Worm (Caenorhabditis elegans): ENCODE results near the gene str-138.

Gene str-138

DNA sequence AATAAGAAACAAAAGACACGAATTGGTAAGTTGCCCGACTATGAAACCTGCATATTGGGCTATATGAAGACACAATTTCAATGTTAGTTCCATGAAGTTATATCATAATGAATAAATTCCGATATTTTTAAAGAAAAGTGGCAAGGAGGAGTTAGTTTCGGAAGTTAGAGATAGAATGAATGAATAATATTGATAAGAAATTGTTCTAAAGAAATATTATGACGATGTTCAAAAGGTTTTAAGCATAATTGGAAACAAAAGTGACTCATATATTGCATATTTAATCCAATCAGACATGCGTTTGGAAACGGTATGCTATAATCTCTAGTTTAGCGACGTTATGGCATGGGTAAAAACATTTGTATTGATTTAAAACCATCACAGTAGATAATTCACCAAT is 11.2 kb downstream of the str-138 start, which contains the start of gene str-143:
TSS of gene str-143 (minus strand) at position 101 of the 400 bp plus-strand sequence.
- TF ChIP-seq unc-62 (GFP tag; optimal IDR thresholded peaks at IDR 0.05) = no peak

DNA sequence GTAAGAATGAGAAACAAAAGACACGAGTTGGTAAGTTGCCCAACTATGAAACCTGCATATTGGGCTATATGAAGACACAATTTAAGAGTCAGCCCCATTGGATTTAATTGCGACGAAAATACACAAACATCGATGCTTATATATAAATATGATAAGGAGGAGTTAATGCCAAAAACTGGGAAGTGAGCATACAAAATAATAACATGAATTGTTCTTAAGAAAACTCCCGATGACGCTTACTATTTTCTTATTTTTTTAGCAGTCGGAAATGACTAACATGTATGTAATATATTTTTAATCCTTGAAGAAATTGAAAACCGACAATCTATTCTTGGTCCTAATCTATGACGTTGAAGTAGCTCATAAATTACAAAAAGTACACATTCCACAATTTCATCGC is 13.6 kb downstream of the str-138 start, which contains the start of gene str-144:
TSS of gene str-144 (minus strand) at position 101 of the 400 bp plus-strand sequence.
- TF ChIP-seq unc-62 (GFP tag; optimal IDR thresholded peaks at IDR 0.05) = no peak

DNA sequence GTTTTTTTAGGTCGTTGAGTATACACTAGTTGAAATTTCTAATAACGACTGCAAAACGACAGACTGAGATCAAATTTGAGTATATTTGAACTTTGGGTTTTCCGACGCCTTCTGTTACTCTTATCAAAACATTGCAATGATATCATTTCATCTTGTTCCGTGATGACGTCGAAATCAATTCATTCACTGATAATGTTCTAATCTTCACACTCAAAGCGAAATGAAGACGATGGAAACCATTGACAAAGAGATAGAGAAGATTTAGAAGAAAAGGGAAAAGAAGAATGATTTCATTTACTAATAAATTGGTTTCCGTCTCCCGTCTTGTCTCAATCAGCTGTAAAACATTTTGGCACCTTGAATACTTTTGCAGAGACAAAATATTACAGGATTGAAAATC is 14.7 kb downstream of the str-138 start:
- TF ChIP-seq unc-62 (GFP tag; optimal IDR thresholded peaks at IDR 0.05) = no peak

DNA sequence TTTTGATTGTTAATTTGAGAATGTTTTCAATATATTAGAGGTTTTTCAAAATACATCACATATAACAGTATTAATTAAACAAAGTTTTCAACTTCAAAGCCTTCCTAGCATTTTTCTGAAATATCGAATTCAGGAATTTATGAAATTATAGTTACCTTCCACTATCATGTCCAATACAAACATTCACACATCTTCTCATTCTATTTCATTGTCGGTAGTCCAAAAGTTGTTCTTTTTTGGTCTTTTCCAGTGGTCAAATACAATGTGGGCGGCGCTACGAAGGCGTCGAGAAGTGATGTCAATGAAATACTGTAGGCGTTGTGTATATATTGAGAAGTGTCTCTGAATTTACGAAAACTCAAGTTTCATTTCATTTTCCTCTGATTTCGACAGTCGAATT is 17.3 kb downstream of the str-138 start, which contains the start of gene catp-3:
TSS of gene catp-3 (plus strand) at position 301 of the 400 bp plus-strand sequence.
- TF ChIP-seq unc-62 (GFP tag; optimal IDR thresholded peaks at IDR 0.05) = no peak

DNA sequence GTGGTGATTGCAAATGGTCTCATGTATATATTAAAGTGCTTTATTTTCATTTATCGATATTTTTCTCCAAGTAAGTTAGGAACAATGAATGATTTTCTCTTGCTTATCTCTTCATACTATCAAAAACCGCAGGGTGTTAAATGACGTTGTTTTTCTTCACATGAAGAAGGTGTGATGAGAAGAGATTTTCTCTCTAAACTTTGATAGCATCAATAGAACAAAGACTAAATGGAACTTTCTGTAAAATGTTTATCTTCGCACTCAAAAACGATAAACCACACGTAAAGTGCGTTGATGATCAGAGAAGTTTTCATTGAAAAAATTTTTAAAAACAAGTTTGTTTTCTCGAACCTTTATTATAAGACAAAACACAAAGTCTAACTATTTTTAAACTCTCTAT is 21.4 kb downstream of the str-138 start:
- no peak for TF ChIP-seq unc-62 (GFP tag; optimal IDR thresholded peaks at IDR 0.05)

DNA sequence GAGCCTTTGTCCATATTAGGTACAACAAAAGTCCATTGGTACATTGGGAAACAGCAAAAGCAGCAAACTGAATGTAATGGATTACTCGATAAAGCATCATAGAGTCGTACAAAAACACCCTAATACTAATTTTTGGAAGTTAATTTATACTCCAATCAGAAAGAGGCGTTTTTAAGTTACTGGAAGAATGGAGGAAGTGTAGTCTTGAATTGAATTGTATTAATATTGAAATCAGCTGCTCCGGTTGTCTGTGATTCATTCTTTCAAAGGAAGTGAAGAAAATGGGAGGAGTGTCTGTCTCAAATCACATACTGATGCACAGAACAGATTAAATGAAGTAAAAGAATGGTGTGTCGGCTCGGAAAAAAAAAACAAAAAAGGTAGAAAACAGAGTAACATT is 23.1 kb downstream of the str-138 start, which contains the start of gene str-131:
TSS of gene str-131 (minus strand) at position 101 of the 400 bp plus-strand sequence.
- TF ChIP-seq unc-62 (GFP tag; optimal IDR thresholded peaks at IDR 0.05) = no peak

DNA sequence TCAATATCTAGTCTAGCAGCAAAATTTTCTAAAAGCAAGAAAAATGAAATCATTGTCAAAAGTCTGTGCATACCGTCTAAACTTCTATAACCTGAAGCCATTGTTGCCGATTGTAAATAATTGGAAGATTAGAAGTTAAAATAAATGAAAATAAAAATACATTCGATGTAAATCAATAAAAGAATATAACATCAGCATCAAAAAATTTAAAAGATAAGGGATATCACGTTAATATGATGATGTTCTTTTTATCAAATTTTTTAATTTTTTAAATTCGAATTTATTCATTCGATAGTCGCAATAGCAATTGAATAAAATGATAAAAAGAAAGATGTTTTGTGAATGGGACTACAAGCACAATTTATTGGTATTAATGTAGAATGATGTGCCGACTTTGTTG is 26.7 kb downstream of the str-138 start, which contains the start of gene C09H5.7:
TSS of gene C09H5.7 (minus strand) at position 101 of the 400 bp plus-strand sequence.
- TF ChIP-seq unc-62 (GFP tag; optimal IDR thresholded peaks at IDR 0.05) = no peak

DNA sequence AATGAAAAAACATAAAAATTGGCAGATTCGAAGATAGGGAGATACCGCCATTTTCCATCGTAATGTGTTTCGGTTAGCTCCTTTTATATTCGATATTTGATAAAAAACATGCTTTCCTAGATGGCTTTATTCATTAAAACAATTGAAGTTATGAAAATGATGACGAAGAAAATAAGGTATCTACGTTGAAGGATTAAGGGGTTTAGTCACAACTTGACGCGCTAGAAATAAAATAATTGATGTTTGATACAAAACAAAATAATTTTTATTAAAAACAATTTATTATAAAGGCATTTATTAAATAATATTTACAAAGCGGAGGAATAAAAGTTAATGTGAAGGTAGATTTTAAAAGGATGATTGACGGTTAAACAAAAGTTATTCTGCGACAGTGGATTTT is 32.1 kb downstream of the str-138 start, which contains the start of gene str-130:
TSS of gene str-130 (minus strand) at position 101 of the 400 bp plus-strand sequence.
- no peak for TF ChIP-seq unc-62 (GFP tag; optimal IDR thresholded peaks at IDR 0.05)

DNA sequence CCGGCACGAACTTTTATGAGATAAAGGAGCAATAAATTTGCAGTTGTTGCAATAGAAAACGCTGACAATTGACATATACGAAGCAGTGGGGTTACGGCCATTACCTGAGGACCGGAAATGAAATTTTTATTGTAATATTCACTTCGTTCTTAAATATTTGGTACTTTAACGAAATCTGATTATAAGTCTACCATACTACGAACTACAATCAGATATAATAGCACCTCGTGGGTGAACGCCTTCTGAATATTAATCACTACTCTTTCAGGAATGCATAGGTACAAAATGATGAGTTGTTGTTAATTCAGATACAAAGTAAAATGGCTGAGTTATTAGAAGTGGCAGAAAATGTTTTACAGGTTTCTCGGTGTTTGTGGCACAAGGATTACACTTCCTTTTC is 33.9 kb downstream of the str-138 start, which contains the start of gene str-129:
TSS of gene str-129 (minus strand) at position 101 of the 400 bp plus-strand sequence.
- no peak for TF ChIP-seq unc-62 (GFP tag; optimal IDR thresholded peaks at IDR 0.05)

DNA sequence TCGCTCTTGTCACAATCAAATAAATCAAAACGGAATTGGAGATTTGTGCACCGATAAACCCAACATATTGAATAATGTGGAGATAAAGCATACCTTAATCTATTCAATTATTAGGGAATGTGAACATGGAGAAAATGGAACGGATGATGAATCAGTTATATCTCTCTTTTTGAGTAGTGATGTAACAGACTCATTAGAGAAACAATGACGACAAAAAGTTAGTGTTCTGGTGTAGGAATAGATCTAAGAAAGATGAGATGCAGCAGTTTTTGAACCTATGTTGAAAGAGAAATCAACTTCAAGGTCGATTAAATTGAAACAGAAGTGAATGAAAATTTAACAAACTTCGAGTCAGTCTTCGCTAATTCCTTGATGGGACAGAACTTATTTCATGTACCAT is 36.9 kb downstream of the str-138 start, which contains the start of gene str-146:
TSS of gene str-146 (minus strand) at position 101 of the 400 bp plus-strand sequence.
- TF ChIP-seq unc-62 (GFP tag; optimal IDR thresholded peaks at IDR 0.05) = no peak

DNA sequence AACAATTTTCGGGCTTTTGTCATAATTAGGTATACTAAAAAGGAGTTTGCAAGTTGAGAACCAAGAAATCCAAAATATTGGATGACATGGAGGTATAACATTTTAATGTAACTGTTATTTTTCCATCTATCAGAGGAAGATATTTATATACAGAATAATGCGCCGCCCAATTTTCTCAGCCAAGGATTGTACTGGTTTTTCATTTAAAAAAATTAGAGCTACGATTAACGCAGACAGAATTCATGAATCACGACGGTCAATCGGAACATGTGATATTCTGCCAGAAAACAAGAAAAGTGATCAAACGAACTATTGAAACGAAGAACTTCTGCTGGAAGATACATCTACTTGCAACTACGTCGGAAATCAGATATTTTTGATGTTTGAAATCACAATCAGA is 39.8 kb downstream of the str-138 start, which contains the start of gene str-145:
TSS of gene str-145 (minus strand) at position 101 of the 400 bp plus-strand sequence.
- no peak for TF ChIP-seq unc-62 (GFP tag; optimal IDR thresholded peaks at IDR 0.05)

DNA sequence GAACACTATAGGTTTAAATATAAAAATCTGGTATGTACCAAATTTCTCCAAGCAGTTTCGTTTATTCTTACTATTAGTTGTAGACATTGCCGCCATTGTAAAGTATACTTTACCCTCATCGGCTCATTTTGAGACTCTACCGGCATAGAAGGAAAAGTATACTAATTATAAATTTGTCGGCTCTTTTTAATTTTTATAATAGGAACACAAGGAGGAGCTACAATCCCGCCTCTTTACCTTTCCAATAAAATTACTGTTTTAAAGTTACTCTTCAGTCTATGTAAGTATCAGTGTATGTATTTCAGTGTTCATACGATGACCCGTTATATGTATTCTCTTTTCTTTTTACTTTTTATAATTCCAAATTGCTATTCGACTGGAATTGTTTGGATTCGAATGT is 40.8 kb downstream of the str-138 start, which contains the start of gene sdz-23:
TSS of gene sdz-23 (plus strand) at position 301 of the 400 bp plus-strand sequence.
- no peak for TF ChIP-seq unc-62 (GFP tag; optimal IDR thresholded peaks at IDR 0.05)

DNA sequence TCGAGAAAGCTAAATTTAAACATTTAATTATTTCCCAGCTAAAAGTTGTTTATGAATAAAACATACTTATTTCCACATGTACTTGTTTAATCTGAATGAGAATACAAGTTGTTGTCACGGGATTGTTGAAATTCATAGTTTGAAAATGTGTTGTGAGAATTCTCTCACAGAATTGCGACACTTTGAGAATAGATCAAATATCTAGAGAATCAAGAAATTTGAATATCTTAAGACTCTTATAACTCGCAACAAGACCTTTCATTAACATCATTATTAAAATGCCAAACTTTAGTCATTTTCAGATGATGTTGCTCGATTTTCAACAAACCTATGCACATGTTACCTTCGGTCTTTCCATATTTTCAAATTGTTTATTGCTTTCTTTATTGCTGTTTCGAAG is 44.5 kb downstream of the str-138 start, which contains the start of gene str-90:
TSS of gene str-90 (plus strand) at position 301 of the 400 bp plus-strand sequence.
- no peak for TF ChIP-seq unc-62 (GFP tag; optimal IDR thresholded peaks at IDR 0.05)

DNA sequence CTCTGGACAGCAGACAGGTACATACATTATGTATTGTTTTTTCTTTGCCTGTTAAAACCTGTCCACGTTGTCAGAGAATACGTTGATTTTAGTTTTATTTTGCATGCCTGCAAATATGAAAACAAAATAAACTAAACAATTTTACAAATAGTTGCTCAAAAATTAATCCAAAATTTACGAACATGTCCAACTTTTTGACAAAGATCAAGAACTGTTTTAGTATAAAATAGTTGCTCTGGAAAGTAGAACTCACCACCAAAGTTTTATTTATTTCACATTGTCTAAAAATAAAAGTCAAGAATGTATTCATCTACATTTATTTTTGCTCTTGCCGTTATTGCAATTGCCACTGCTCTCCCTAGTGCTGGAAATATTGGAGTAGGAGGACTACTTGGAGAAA is 46.0 kb downstream of the str-138 start, which contains the start of gene srlf-16:
TSS of gene srlf-16 (plus strand) at position 301 of the 400 bp plus-strand sequence.
- no peak for TF ChIP-seq unc-62 (GFP tag; optimal IDR thresholded peaks at IDR 0.05)

DNA sequence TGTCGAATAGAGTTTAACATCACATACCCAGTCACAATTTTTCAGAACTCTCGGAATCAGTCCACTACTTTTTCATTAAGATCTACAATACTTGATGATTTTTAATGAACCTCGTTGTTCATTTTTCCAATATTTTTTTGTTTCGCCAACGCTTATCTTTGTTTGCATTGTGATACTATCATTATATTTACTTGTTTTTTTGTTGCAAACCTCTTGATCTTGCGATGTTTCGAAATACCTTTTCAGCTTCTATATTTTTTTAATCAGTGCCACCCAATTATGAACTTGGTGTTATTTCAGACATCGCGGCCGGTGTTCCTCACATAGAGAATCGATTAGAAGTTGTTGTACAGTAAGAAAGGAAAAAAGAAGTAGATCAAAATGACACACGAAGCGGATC is 50.2 kb downstream of the str-138 start, which contains the start of gene myo-5:
TSS of gene myo-5 (plus strand) at position 301 of the 400 bp plus-strand sequence.
- TF ChIP-seq unc-62 (GFP tag; optimal IDR thresholded peaks at IDR 0.05) = no peak
